Worm (Caenorhabditis elegans): ENCODE measurements around the gene W01C8.5.

The W01C8.5 gene

ce11 chrX:5720929-5721328 is 23.8 kb upstream of the W01C8.5 start:
- peak; percentile 78 for TF ChIP-seq zfh-2 (GFP tag; conservative IDR thresholded peaks at IDR 0.05)
- no peak for TF ChIP-seq ceh-100 (GFP tag; IDR thresholded peaks at IDR 0.05)
- TF ChIP-seq ceh-40 (GFP tag; IDR thresholded peaks at IDR 0.05), result 0 out of 2 replicates have a peak, but pooled peaks have one; percentile 35

- TF ChIP-seq aptf-2 (GFP tag; conservative IDR thresholded peaks at IDR 0.05) (no peak), xnd-1 (tag; optimal IDR thresholded peaks at IDR 0.05) (no peak), aptf-3 (GFP tag; IDR thresholded peaks at IDR 0.05) (no peak), Y79H2A.3 (GFP tag; conservative IDR thresholded peaks at IDR 0.05) (no peak), ztf-25 (GFP tag; IDR thresholded peaks at IDR 0.05) (no peak), attf-3 (GFP tag; conservative IDR thresholded peaks at IDR 0.05) (no peak), fkh-3 (tag; optimal IDR thresholded peaks at IDR 0.05) (no peak), ama-1 (optimal IDR thresholded peaks at IDR 0.05) (no peak), ama-1 (GFP tag; optimal IDR thresholded peaks at IDR 0.05) (no peak), ztf-18 (tag; optimal IDR thresholded peaks at IDR 0.05) (no peak), snpc-1.1 (tag; optimal IDR thresholded peaks at IDR 0.05; ENCODE audit: insufficient read depth) (no peak), bed-2 (GFP tag; IDR thresholded peaks at IDR 0.05) (no peak), egl-18 (GFP tag; IDR thresholded peaks at IDR 0.05) (no peak), attf-5 (GFP tag; optimal IDR thresholded peaks at IDR 0.05) (no peak), K12H6.12 (tag; optimal IDR thresholded peaks at IDR 0.05) (no peak), B0019.2 (GFP tag; conservative IDR thresholded peaks at IDR 0.05) (no peak), ztf-22 (GFP tag; optimal IDR thresholded peaks at IDR 0.05) (no peak), mcd-1 (GFP tag; IDR thresholded peaks at IDR 0.05) (no peak), unc-62 (GFP tag; optimal IDR thresholded peaks at IDR 0.05) (no peak)
Observed at ce11 chrX:5720124-5720523, 23.0 kb upstream of the W01C8.5 start, which contains the start of gene C41G11.1. Gene C41G11.1 (minus strand): TSS chrX:5720224.

ce11 chrX:5715831-5716364 is 18.8 kb upstream of the W01C8.5 start:
- TF ChIP-seq ztf-26 (tag; optimal IDR thresholded peaks at IDR 0.05), result no peak
- TF ChIP-seq athp-1 (tag; optimal IDR thresholded peaks at IDR 0.05), result no peak
- no peak for TF ChIP-seq egl-44 (GFP tag; IDR thresholded peaks at IDR 0.05)
- TF ChIP-seq fkh-3 (tag; optimal IDR thresholded peaks at IDR 0.05), result no peak
- no peak for TF ChIP-seq cebp-2 (GFP tag; IDR thresholded peaks at IDR 0.05)
- TF ChIP-seq zfh-2 (GFP tag; conservative IDR thresholded peaks at IDR 0.05), result no peak
- no peak for TF ChIP-seq F10E7.11 (tag; optimal IDR thresholded peaks at IDR 0.05)
- no peak for TF ChIP-seq K11D2.4 (GFP tag; IDR thresholded peaks at IDR 0.05)
- TF ChIP-seq K12H6.12 (tag; optimal IDR thresholded peaks at IDR 0.05), result no peak
- no peak for TF ChIP-seq snpc-4 (GFP tag; optimal IDR thresholded peaks at IDR 0.05)
- TF ChIP-seq snpc-4 (tag; optimal IDR thresholded peaks at IDR 0.05), result no peak

- TF ChIP-seq cebp-1 (GFP tag; IDR thresholded peaks at IDR 0.05) (no peak), cebp-1 (tag; optimal IDR thresholded peaks at IDR 0.05) (peak; percentile 39), unc-130 (GFP tag; optimal IDR thresholded peaks at IDR 0.05) (no peak)
Observed at ce11 chrX:5715369-5715768, 18.3 kb upstream of the W01C8.5 start.

- TF ChIP-seq let-526 (GFP tag; IDR thresholded peaks at IDR 0.05) (no peak), nhr-80 (tag; optimal IDR thresholded peaks at IDR 0.05) (peak; percentile 58), K12H6.12 (tag; optimal IDR thresholded peaks at IDR 0.05) (no peak), die-1 (tag; optimal IDR thresholded peaks at IDR 0.05) (no peak), cebp-1 (GFP tag; IDR thresholded peaks at IDR 0.05) (peak; percentile 71), cebp-1 (tag; optimal IDR thresholded peaks at IDR 0.05) (peak; percentile 90), ama-1 (optimal IDR thresholded peaks at IDR 0.05) (no peak), ama-1 (GFP tag; optimal IDR thresholded peaks at IDR 0.05) (no peak)
Observed at ce11 chrX:5714077-5714675, 17.1 kb upstream of the W01C8.5 start, which contains the start of gene cyp-43A1. Gene cyp-43A1 (plus strand): TSS chrX:5714522.
